Worm (Caenorhabditis elegans) whole organism, L3 larva: ENCODE data around the gene T11G6.3.

Experiments used
- ceh-16 ChIP-seq: sonication (generic microtip); optimal IDR thresholded peaks from 2 replicates; lab custom pipeline; 2017; ENCODE audit warnings: missing biosample characterization, missing genetic modification characterization
- lin-39 ChIP-seq: fragments of 150-350 bp; optimal IDR thresholded peaks from 2 replicates; lab custom pipeline; 2018; ENCODE audit warnings: missing biosample characterization, missing genetic modification reagents, missing genetic modification characterization
- ztf-11 ChIP-seq: fragments of 150-350 bp; optimal IDR thresholded peaks from 2 replicates; lab custom pipeline; 2014; ENCODE audit warnings: missing biosample characterization, missing genetic modification characterization

- TF ChIP-seq ztf-11 (tag; lab: Kevin White, UChicago) (no peak), ceh-16 (no peak), lin-39 (tag; lab: Kevin White, UChicago) (no peak)
Observed at ce11 chrIV:10867370-10868146, 12.5 kb upstream of the T11G6.3 start.
